Fruit fly (Drosophila melanogaster): ENCODE results near the gene Tie.
A peak's percentile ranks its signal among the peaks of the same experiment; 100 is the strongest.

Gene Tie

dm6 chr3L:4543034-4543806, 11.3 kb upstream of the Tie start:
- TF ChIP-seq CG17801 (GFP tag; optimal IDR thresholded peaks at IDR 0.05; ENCODE audit: partially characterized antibody): no peak

- no peak for TF ChIP-seq CG17801 (GFP tag; optimal IDR thresholded peaks at IDR 0.05; ENCODE audit: partially characterized antibody)
Measured at dm6 chr3L:4542530-4542929, 10.6 kb upstream of the Tie start.

DNA sequence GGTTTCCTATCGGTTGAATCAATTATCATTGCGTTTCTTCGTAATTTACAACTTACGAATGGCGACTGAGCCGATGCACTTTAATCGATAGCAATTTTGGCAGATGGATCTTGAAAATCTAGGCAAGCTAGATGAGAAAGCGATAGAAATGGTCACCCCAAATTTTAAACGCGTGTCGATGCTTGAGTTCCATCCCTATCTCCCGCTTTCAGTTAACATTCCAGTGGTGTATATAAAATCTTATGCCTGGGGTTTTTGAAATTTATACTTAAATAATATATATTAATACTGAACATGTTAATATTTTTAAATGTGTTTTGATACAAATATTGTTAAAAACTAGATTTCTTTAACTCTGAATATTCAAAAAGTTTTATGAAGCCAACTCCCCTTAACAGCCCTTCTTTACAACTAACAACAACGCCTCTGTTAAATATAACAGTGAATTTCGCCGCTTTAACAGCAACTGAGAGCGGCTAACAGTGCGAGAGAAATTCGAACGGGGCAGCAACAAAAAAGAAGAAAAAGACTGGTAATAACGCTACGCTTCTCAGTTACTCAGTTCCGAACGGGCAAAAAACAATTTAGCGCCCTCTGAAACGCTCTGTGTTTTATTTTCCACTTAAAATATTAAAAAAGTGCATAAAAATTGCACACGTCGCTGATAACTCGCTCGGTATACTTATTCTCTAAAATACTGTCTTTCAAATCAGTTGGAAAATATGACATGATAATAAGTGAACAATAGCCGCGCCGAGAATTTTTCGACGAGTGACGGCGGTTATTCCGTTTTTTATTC, 9.8 kb upstream of the Tie start, which contains the start of gene CG11357:
TSS of gene CG11357 (plus strand) at position 479 of the 799 bp plus-strand sequence.
- TF ChIP-seq CG17801 (GFP tag; optimal IDR thresholded peaks at IDR 0.05; ENCODE audit: partially characterized antibody): peak; percentile 99

- no peak for TF ChIP-seq CG17801 (GFP tag; optimal IDR thresholded peaks at IDR 0.05; ENCODE audit: partially characterized antibody)
Measured at dm6 chr3L:4541070-4541469, 9.1 kb upstream of the Tie start, which contains the start of gene CG32243. Gene CG32243, minus strand, starts transcription at chr3L:4541244.

dm6 chr3L:4534481-4534880, 2.5 kb upstream of the Tie start:
- TF ChIP-seq CG17801 (GFP tag; optimal IDR thresholded peaks at IDR 0.05; ENCODE audit: partially characterized antibody): no peak

- TF ChIP-seq CG17801 (GFP tag; optimal IDR thresholded peaks at IDR 0.05; ENCODE audit: partially characterized antibody): peak; percentile 24
Measured at dm6 chr3L:4533941-4534340, 2.0 kb upstream of the Tie start.

dm6 chr3L:4532841-4533619, 1.1 kb upstream of the Tie start, which contains the start of gene CG11353:
Gene CG11353, plus strand, starts transcription at chr3L:4533170.
- peak; percentile 6 for TF ChIP-seq CG17801 (GFP tag; optimal IDR thresholded peaks at IDR 0.05; ENCODE audit: partially characterized antibody)

DNA sequence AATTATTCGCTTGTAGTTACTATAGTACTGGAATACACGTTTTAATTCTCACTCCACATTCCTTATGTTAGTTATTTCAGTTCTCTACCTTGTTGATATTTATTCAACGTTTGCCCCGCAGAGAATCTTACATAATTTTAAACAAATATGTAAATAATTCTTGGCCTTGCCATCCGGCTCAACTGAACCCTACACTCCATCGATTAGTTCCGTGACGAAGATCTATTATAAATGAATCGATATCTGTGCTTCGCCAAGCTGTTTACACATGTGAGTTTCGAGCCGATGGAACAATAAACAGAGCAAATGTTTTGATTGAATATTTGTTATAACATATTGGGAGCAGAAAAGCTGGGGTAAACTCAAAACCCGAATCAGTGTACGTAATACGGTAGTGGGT, 10.1 kb downstream of the Tie start:
- no peak for TF ChIP-seq CG17801 (GFP tag; optimal IDR thresholded peaks at IDR 0.05; ENCODE audit: partially characterized antibody)

dm6 chr3L:4519417-4519931, 12.5 kb downstream of the Tie start:
- TF ChIP-seq CG17801 (GFP tag; optimal IDR thresholded peaks at IDR 0.05; ENCODE audit: partially characterized antibody): no peak

- no peak for TF ChIP-seq CG17801 (GFP tag; optimal IDR thresholded peaks at IDR 0.05; ENCODE audit: partially characterized antibody)
Measured at dm6 chr3L:4516378-4516777, 15.6 kb downstream of the Tie start.

DNA sequence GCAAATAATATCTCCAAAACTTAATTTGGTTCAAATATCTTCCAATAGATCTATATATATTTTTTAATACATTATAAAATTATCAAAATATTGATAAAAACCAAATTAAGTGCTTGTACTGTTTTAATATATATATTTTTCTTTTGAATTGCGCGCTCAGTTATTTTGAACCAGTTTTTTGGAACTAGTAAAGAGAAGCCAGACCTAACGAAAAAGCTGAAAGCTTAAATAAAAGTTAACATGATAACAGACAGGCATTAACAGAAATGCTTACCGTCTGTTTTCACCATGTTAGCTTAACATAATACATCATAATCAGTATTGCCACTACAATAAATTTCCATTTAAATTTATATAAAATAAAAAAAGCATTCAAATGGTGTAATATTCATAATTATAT, 21.6 kb downstream of the Tie start:
- no peak for TF ChIP-seq CG17801 (GFP tag; optimal IDR thresholded peaks at IDR 0.05; ENCODE audit: partially characterized antibody)

- no peak for TF ChIP-seq CG17801 (GFP tag; optimal IDR thresholded peaks at IDR 0.05; ENCODE audit: partially characterized antibody)
Measured at dm6 chr3L:4508926-4509457, 23.0 kb downstream of the Tie start.

DNA sequence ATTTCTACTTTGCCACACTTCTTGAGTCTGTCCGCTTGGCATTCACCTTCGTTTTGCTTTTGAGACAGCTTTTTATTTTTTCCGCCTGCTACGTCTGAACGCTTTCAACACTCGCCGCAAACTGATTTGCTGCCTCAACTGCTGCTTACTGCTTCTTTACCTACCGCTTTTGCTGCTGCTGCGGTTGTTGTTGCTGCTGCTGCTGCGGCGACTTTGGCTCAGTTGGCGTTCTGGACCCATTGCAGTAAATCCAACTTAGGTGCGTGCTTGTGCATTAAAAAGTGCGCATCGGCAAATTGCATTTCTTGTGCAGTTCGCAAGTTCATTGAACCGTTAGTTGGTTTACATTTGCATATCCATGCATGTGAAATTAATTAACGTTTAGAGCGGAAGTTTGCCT, 23.6 kb downstream of the Tie start, which contains the start of gene NT1:
TSS of gene NT1 (minus strand) at position 127 of the 400 bp plus-strand sequence.
- TF ChIP-seq CG17801 (GFP tag; optimal IDR thresholded peaks at IDR 0.05; ENCODE audit: partially characterized antibody): no peak

DNA sequence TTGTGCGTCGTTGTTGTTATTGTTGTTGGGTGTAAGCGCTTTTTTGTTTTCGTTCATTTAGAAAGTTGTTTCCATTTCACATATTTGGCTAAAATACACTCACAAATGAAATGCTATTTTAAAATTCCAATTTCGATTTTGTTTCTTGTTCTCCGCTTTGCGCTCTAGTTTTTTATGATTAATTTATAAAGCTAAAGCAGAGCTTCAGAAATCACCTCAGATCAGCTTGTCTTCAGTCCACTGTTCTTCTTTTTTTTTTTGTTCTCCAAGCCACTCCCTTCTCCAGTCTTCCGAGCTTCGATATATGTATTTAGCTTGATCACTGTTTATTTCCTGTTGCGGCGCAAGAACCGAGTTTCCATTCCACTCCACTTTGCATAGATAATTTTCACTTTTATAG, 24.1 kb downstream of the Tie start:
- no peak for TF ChIP-seq CG17801 (GFP tag; optimal IDR thresholded peaks at IDR 0.05; ENCODE audit: partially characterized antibody)

dm6 chr3L:4501406-4501805, 30.5 kb downstream of the Tie start:
- no peak for TF ChIP-seq CG17801 (GFP tag; optimal IDR thresholded peaks at IDR 0.05; ENCODE audit: partially characterized antibody)

Measured in ovary, adult (tissue).